Fruit fly (Drosophila melanogaster) whole organism, embryonic: ENCODE results near the gene Tsen2.
A peak's percentile ranks its signal among the peaks of the same experiment; 100 is the strongest.

Experiments used
- Ada2b ChIP-seq: fragments of 200-800 bp; sonication (Bioruptor generic); IDR thresholded peaks from 2 replicates; pipeline ENCODE4 v1.3.6; 2022; ENCODE audit warnings: missing biosample characterization, missing genetic modification characterization
- BEAF-32 ChIP-seq: fragments of 200-800 bp; sonication (Bioruptor generic); optimal IDR thresholded peaks from 3 replicates; lab custom pipeline; 2017; ENCODE audit warnings: missing biosample characterization, missing genetic modification characterization, mild to moderate bottlenecking, moderate library complexity, missing genetic modification reagents
- Bdp1 ChIP-seq: fragments of 200-800 bp; sonication (Bioruptor generic); optimal IDR thresholded peaks from 3 replicates; lab custom pipeline; 2016; ENCODE audit warnings: missing biosample characterization, missing genetic modification characterization
- CG10321 ChIP-seq: fragments of 200-800 bp; sonication (Bioruptor generic); IDR thresholded peaks from 2 replicates; pipeline ENCODE4 v1.3.6; 2022; ENCODE audit warnings: missing biosample characterization, missing genetic modification characterization
- CG10565 ChIP-seq: fragments of 200-800 bp; sonication (Bioruptor generic); optimal IDR thresholded peaks from 3 replicates; lab custom pipeline; 2016; ENCODE audit warnings: missing biosample characterization, mild to moderate bottlenecking, missing genetic modification characterization
- CG10654 ChIP-seq: fragments of 200-800 bp; sonication (Bioruptor generic); optimal IDR thresholded peaks from 2 replicates; lab custom pipeline; 2016; ENCODE audit warnings: missing biosample characterization, missing genetic modification characterization
- CG11093 ChIP-seq: fragments of 200-800 bp; sonication (Bioruptor generic); IDR thresholded peaks from 3 replicates; pipeline ENCODE4 v1.3.6; 2022; ENCODE audit warnings: missing biosample characterization, missing genetic modification characterization
- CG12219 ChIP-seq: fragments of 200-800 bp; sonication (Bioruptor generic); optimal IDR thresholded peaks from 3 replicates; lab custom pipeline; 2018; ENCODE audit warnings: missing biosample characterization, mild to moderate bottlenecking, missing genetic modification characterization
- CG12236 ChIP-seq: fragments of 200-800 bp; sonication (Bioruptor generic); optimal IDR thresholded peaks from 2 replicates; lab custom pipeline; 2016; ENCODE audit warnings: missing biosample characterization, missing genetic modification characterization
- CG1233 ChIP-seq: fragments of 200-800 bp; sonication (Bioruptor generic); optimal IDR thresholded peaks from 4 replicates; lab custom pipeline; 2018; ENCODE audit warnings: missing biosample characterization, mild to moderate bottlenecking, missing genetic modification characterization
- CG13287 ChIP-seq: fragments of 200-800 bp; sonication (Bioruptor generic); IDR thresholded peaks from 2 replicates; pipeline ENCODE4 v1.3.6; 2022; ENCODE audit warnings: missing biosample characterization, missing genetic modification characterization; ENCODE audit not compliant: partially characterized antibody
- CG14667 ChIP-seq: fragments of 200-800 bp; sonication (Bioruptor generic); IDR thresholded peaks from 2 replicates; pipeline ENCODE4 v1.3.6; 2022; ENCODE audit warnings: missing biosample characterization, missing genetic modification characterization
- CG15269 ChIP-seq: fragments of 200-800 bp; sonication (Bioruptor generic); optimal IDR thresholded peaks from 2 replicates; lab custom pipeline; 2018; ENCODE audit warnings: missing biosample characterization, mild to moderate bottlenecking, missing genetic modification characterization, moderate library complexity
- CG1647 ChIP-seq: fragments of 200-800 bp; sonication (Bioruptor generic); optimal IDR thresholded peaks from 3 replicates; lab custom pipeline; 2016; ENCODE audit warnings: missing biosample characterization, missing genetic modification characterization
- CG17328 ChIP-seq: fragments of 200-800 bp; sonication (Bioruptor generic); IDR thresholded peaks from 2 replicates; pipeline ENCODE4 v1.3.6; 2022; ENCODE audit warnings: missing biosample characterization, missing genetic modification characterization
- CG17359 ChIP-seq: fragments of 200-800 bp; sonication (Bioruptor generic); optimal IDR thresholded peaks from 3 replicates; lab custom pipeline; 2018; ENCODE audit warnings: missing biosample characterization, mild to moderate bottlenecking, missing genetic modification characterization, moderate library complexity
- CG17912 ChIP-seq: fragments of 200-800 bp; sonication (Bioruptor generic); optimal IDR thresholded peaks from 2 replicates; lab custom pipeline; 2018; ENCODE audit warnings: missing biosample characterization, mild to moderate bottlenecking, missing genetic modification characterization
- CG1792 ChIP-seq: fragments of 200-800 bp; sonication (Bioruptor generic); optimal IDR thresholded peaks from 2 replicates; lab custom pipeline; 2016; ENCODE audit warnings: missing biosample characterization, missing genetic modification characterization
- CG18764 ChIP-seq: fragments of 200-800 bp; sonication (Bioruptor generic); optimal IDR thresholded peaks from 3 replicates; lab custom pipeline; 2016; ENCODE audit warnings: missing biosample characterization, missing genetic modification characterization
- CG31441 ChIP-seq: fragments of 200-800 bp; sonication (Bioruptor generic); IDR thresholded peaks from 2 replicates; pipeline ENCODE4 v1.3.6; 2022; ENCODE audit warnings: missing biosample characterization, missing genetic modification characterization
- CG33557 ChIP-seq: fragments of 200-800 bp; sonication (Bioruptor generic); optimal IDR thresholded peaks from 2 replicates; lab custom pipeline; 2019; ENCODE audit warnings: missing biosample characterization, mild to moderate bottlenecking, missing genetic modification characterization, moderate library complexity
- CG4617 ChIP-seq: fragments of 200-800 bp; sonication (Bioruptor generic); optimal IDR thresholded peaks from 3 replicates; lab custom pipeline; 2016; ENCODE audit warnings: missing biosample characterization, missing genetic modification characterization, borderline replicate concordance
- CG7928 ChIP-seq: fragments of 200-800 bp; sonication (Bioruptor generic); optimal IDR thresholded peaks from 2 replicates; lab custom pipeline; 2017; ENCODE audit warnings: missing biosample characterization, mild to moderate bottlenecking, missing genetic modification characterization
- Dfd ChIP-seq, 2 experiments: fragments of >200 bp; optimal IDR thresholded peaks; 2 replicates each; lab custom pipeline; 2017; ENCODE audit warnings: missing biosample characterization in 2 of 2, missing genetic modification characterization in 2 of 2
- Gsc ChIP-seq: fragments of 200-800 bp; sonication (Bioruptor generic); IDR thresholded peaks from 2 replicates; pipeline ENCODE4 v1.3.6; 2022; ENCODE audit warnings: missing biosample characterization, missing genetic modification characterization
- Hr3 ChIP-seq: fragments of 200-800 bp; sonication (Bioruptor generic); optimal IDR thresholded peaks from 3 replicates; lab custom pipeline; 2016; ENCODE audit warnings: missing biosample characterization, missing genetic modification characterization
- Hr51 ChIP-seq, 2 experiments: fragments of 200-800 bp; sonication (Bioruptor generic); optimal IDR thresholded peaks; 2 replicates in 1 of 2; 3 replicates in 1 of 2; lab custom pipeline; 2016 to 2018; ENCODE audit warnings: missing biosample characterization in 2 of 2, missing genetic modification characterization in 2 of 2, mild to moderate bottlenecking in 1 of 2, moderate library complexity in 1 of 2
- Hr78 ChIP-seq, 2 experiments: fragments of 200-800 bp in 1 of 2; fragments of >200 bp in 1 of 2; sonication (Bioruptor generic) in 1 of 2; optimal IDR thresholded peaks; 2 replicates each; lab custom pipeline; 2017 to 2019; ENCODE audit warnings: missing biosample characterization in 2 of 2, missing genetic modification characterization in 2 of 2, mild to moderate bottlenecking in 1 of 2, moderate library complexity in 1 of 2
- Hsf ChIP-seq: fragments of 200-800 bp; sonication (Bioruptor generic); optimal IDR thresholded peaks from 3 replicates; lab custom pipeline; 2016; ENCODE audit warnings: missing biosample characterization, missing genetic modification characterization
- Nf-YB ChIP-seq: fragments of 200-800 bp; sonication (Bioruptor generic); optimal IDR thresholded peaks from 3 replicates; lab custom pipeline; 2019; ENCODE audit warnings: missing biosample characterization, mild to moderate bottlenecking, missing genetic modification characterization, moderate library complexity
- Sin3A ChIP-seq: fragments of >200 bp; optimal IDR thresholded peaks from 2 replicates; lab custom pipeline; 2018
- chinmo ChIP-seq: fragments of 200-800 bp; sonication (Bioruptor generic); IDR thresholded peaks from 4 replicates; pipeline ENCODE4 v1.3.6; 2022; ENCODE audit warnings: missing biosample characterization, missing genetic modification characterization; ENCODE audit not compliant: partially characterized antibody
- disco-r ChIP-seq: fragments of 200-800 bp; sonication (Bioruptor generic); optimal IDR thresholded peaks from 2 replicates; lab custom pipeline; 2016; ENCODE audit warnings: missing biosample characterization, missing genetic modification characterization
- emc ChIP-seq: fragments of 200-800 bp; sonication (Bioruptor generic); optimal IDR thresholded peaks from 2 replicates; lab custom pipeline; 2016; ENCODE audit warnings: missing biosample characterization, missing genetic modification characterization
- grn ChIP-seq: fragments of 200-800 bp; sonication (Bioruptor generic); optimal IDR thresholded peaks from 3 replicates; lab custom pipeline; 2017; ENCODE audit warnings: missing biosample characterization, missing genetic modification characterization
- hkb ChIP-seq, 2 experiments: fragments of 200-800 bp in 1 of 2; fragments of >200 bp in 1 of 2; sonication (Bioruptor generic) in 1 of 2; IDR thresholded peaks in 1 of 2; optimal IDR thresholded peaks in 1 of 2; 2 replicates each; pipeline versions ENCODE4 v1.3.6 to Lab custom; 2017 to 2022; ENCODE audit warnings: missing biosample characterization in 1 of 2, missing genetic modification characterization in 1 of 2
- jing ChIP-seq: fragments of 200-800 bp; sonication (Bioruptor generic); optimal IDR thresholded peaks from 2 replicates; lab custom pipeline; 2018; ENCODE audit warnings: missing biosample characterization, mild to moderate bottlenecking, missing genetic modification characterization
- jumu ChIP-seq: fragments of 200-800 bp; sonication (Bioruptor generic); optimal IDR thresholded peaks from 3 replicates; lab custom pipeline; 2016; ENCODE audit warnings: missing biosample characterization, missing genetic modification characterization
- maf-S ChIP-seq: fragments of 200-800 bp; sonication (Bioruptor generic); optimal IDR thresholded peaks from 2 replicates; lab custom pipeline; 2016; ENCODE audit warnings: missing biosample characterization, missing genetic modification characterization
- nerfin-2 ChIP-seq: fragments of 200-800 bp; sonication (Bioruptor generic); IDR thresholded peaks from 2 replicates; pipeline ENCODE4 v1.3.6; 2022; ENCODE audit warnings: missing biosample characterization, missing genetic modification characterization; ENCODE audit not compliant: partially characterized antibody
- pb ChIP-seq: fragments of 200-800 bp; sonication (Bioruptor generic); optimal IDR thresholded peaks from 3 replicates; lab custom pipeline; 2016; ENCODE audit warnings: missing biosample characterization, missing genetic modification characterization
- stc ChIP-seq: fragments of 200-800 bp; sonication (Bioruptor generic); IDR thresholded peaks from 2 replicates; pipeline ENCODE4 v1.3.6; 2022; ENCODE audit warnings: missing biosample characterization, missing genetic modification characterization
- sug ChIP-seq: fragments of 200-800 bp; optimal IDR thresholded peaks from 2 replicates; lab custom pipeline; 2019; ENCODE audit warnings: missing biosample characterization, mild to moderate bottlenecking, missing genetic modification characterization, moderate library complexity
- tio ChIP-seq: fragments of 200-800 bp; sonication (Bioruptor generic); optimal IDR thresholded peaks from 2 replicates; lab custom pipeline; 2017; ENCODE audit warnings: missing biosample characterization, missing genetic modification characterization, inconsistent platforms
- usp ChIP-seq: fragments of >200 bp; optimal IDR thresholded peaks from 2 replicates; lab custom pipeline; 2017; ENCODE audit warnings: missing biosample characterization, missing genetic modification characterization
- zen2 ChIP-seq: fragments of 200-800 bp; sonication (Bioruptor generic); IDR thresholded peaks from 3 replicates; pipeline ENCODE4 v1.3.6; 2022; ENCODE audit warnings: missing biosample characterization, missing genetic modification characterization; ENCODE audit not compliant: partially characterized antibody
- zf30C ChIP-seq: fragments of 200-800 bp; sonication (Bioruptor generic); optimal IDR thresholded peaks from 3 replicates; lab custom pipeline; 2018; ENCODE audit warnings: missing biosample characterization, mild to moderate bottlenecking, missing genetic modification characterization

Tsen2 gene

DNA sequence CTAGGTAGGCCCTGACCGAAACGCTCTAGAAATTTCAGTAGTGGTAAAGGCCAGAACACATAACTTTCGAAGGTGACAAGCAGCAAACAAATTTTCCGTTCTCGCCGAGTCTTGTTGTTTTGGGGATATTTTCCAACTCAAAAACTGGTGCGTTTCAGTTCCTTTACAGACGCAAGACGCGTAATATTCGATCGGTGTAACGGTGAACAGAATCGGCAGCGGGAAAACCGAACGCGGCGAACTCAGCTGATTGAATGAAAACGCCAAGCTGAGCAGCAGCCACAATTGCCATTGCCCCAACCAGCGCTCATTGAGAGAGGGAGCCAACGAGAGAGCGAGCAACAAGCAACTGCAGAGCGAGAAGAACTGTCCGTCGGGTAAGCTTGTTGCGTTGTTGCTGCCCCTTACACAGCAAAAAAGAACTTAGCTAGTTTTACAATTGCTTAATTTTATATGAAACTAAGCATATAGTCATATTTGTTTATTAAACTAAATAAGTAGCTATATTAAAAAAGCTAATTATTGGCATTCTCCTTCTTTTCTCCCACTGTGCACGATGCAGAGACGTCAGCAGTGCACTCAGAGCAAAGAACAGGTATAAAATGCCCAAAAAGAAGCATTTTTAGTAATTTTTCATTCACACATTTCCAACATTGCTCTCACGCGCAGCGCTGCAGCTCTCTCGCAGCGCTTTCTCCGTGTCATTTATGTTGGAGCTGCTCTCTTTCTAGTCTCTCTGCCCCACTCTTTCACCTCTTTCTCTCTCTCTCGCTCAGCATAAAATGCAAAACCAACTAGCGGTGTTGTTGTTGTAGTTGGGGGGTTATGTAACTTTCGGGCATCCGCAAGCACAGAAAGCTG lies 13.5 kb upstream of the Tsen2 start, which contains the start of the genes Cyt-c-d and CG31808 (continued):
- peak; percentile 97 for TF ChIP-seq CG12219
- peak; percentile 96 for TF ChIP-seq CG14667 (GFP tag; lab: Robert Waterston, UW)
- peak; percentile 90 for TF ChIP-seq CG10565 (GFP tag; lab: Kevin White, UChicago)
- peak; percentile 8 for TF ChIP-seq BEAF-32
- TF ChIP-seq CG17328 (GFP tag; lab: Robert Waterston, UW), result peak; percentile 99
- TF ChIP-seq nerfin-2 (GFP tag; lab: Robert Waterston, UW), result no peak
- peak; percentile 85 for TF ChIP-seq CG12236 (GFP tag; lab: Kevin White, UChicago)
- peak; percentile 86 for TF ChIP-seq CG1647 (GFP tag; lab: Kevin White, UChicago)
- peak; percentile 98 for TF ChIP-seq Hsf
- peak; percentile 85 to 98 for TF ChIP-seq Hr51 (GFP tag; optimal IDR thresholded peaks at IDR 0.05; lab: Kevin White, UChicago)
- TF ChIP-seq hkb (optimal IDR thresholded peaks at IDR 0.05; lab: Kevin White, UChicago), result no peak
- TF ChIP-seq hkb (GFP tag; IDR thresholded peaks at IDR 0.05; lab: Robert Waterston, UW), result peak; percentile 98
- peak; percentile 76 for TF ChIP-seq grn (GFP tag; lab: Kevin White, UChicago)
- peak; percentile 94 for TF ChIP-seq CG10654
- TF ChIP-seq Dfd (GFP tag; optimal IDR thresholded peaks at IDR 0.05; lab: Kevin White, UChicago), result no peak
- TF ChIP-seq Ada2b, result peak; percentile 97
- peak; percentile 96 for TF ChIP-seq Hr3 (GFP tag; lab: Kevin White, UChicago)
- peak; percentile 97 for TF ChIP-seq CG11093
- peak; percentile 98 for TF ChIP-seq CG15269 (tag; lab: Kevin White, UChicago)
- peak; percentile 71 for TF ChIP-seq CG7928 (GFP tag; lab: Kevin White, UChicago)
- peak; percentile 72 for TF ChIP-seq emc (GFP tag; lab: Kevin White, UChicago)
- TF ChIP-seq Hr78 (GFP tag; optimal IDR thresholded peaks at IDR 0.05; lab: Kevin White, UChicago), result peak in 1 of 2 experiments; percentile 84
- TF ChIP-seq pb (GFP tag; lab: Kevin White, UChicago), result peak; percentile 71
- peak; percentile 82 for TF ChIP-seq sug (tag; lab: Kevin White, UChicago)
- peak; percentile 92 for TF ChIP-seq maf-S (GFP tag; lab: Kevin White, UChicago)
- TF ChIP-seq CG18764 (GFP tag; lab: Kevin White, UChicago), result peak; percentile 94
- peak; percentile 92 for TF ChIP-seq CG33557 (GFP tag; lab: Kevin White, UChicago)
- TF ChIP-seq zf30C, result peak; percentile 93
- peak; percentile 92 for TF ChIP-seq CG4617 (GFP tag; lab: Kevin White, UChicago)
- peak; percentile 86 for TF ChIP-seq Nf-YB (GFP tag; lab: Kevin White, UChicago)
- TF ChIP-seq tio (GFP tag; lab: Kevin White, UChicago), result peak; percentile 96
- peak; percentile 89 for TF ChIP-seq jumu (GFP tag; lab: Kevin White, UChicago)
- TF ChIP-seq CG1792 (GFP tag; lab: Kevin White, UChicago), result peak; percentile 90
- TF ChIP-seq CG31441 (GFP tag; lab: Robert Waterston, UW), result peak; percentile 95
- TF ChIP-seq CG1233 (GFP tag; lab: Kevin White, UChicago), result peak; percentile 94
- TF ChIP-seq zen2 (GFP tag; lab: Robert Waterston, UW), result no peak; the same call in 2 of the 3 replicates
- peak; percentile 98 for TF ChIP-seq CG17359 (tag; lab: Kevin White, UChicago)
- peak; percentile 94 for TF ChIP-seq jing (GFP tag; lab: Kevin White, UChicago)
- no peak for TF ChIP-seq Sin3A (lab: Kevin White, UChicago)
- peak; percentile 68; the same call in 1 of the 2 replicates for TF ChIP-seq CG10321 (GFP tag; lab: Robert Waterston, UW)
- TF ChIP-seq disco-r (GFP tag; lab: Kevin White, UChicago), result peak; percentile 93
- TF ChIP-seq CG17912, result peak; percentile 75
- peak; percentile 92 for TF ChIP-seq Gsc (GFP tag; lab: Robert Waterston, UW)
- TF ChIP-seq usp (GFP tag; lab: Kevin White, UChicago), result no peak
- TF ChIP-seq stc, result peak; percentile 98
- peak; percentile 77; the same call in 1 of the 4 replicates for TF ChIP-seq chinmo (GFP tag; lab: Robert Waterston, UW)
- TF ChIP-seq Bdp1 (GFP tag; lab: Kevin White, UChicago), result peak; percentile 85
- TF ChIP-seq CG13287 (GFP tag; lab: Robert Waterston, UW), result peak; percentile 16; the same call in 1 of the 2 replicates
